Worm (Caenorhabditis elegans) whole organism, midembryonic: Measurements from ENCODE around the gene acox-3.

Experiments used
- cog-1 ChIP-seq: sonication (generic microtip); optimal IDR thresholded peaks from 2 replicates; lab custom pipeline; 2016; ENCODE audit warnings: missing genetic modification characterization, missing compliant biosample characterization
- flt-1 ChIP-seq: fragments of 200-800 bp; sonication (Bioruptor generic); IDR thresholded peaks from 2 replicates; pipeline ENCODE4 v1.3.6; 2022; ENCODE audit warnings: missing genetic modification characterization, missing compliant biosample characterization

ce11 chrIV:6225143-6225542 is 23.1 kb downstream of the acox-3 start, which contains the start of gene C49A9.2:
- no peak for TF ChIP-seq flt-1 (GFP tag; lab: Robert Waterston, UW)
- no peak for TF ChIP-seq cog-1 (tag; lab: Kevin White, UChicago)
